Fruit fly (Drosophila melanogaster) whole organism, embryonic: Measurements from ENCODE around the gene CG7810.

Source experiments
- Bdp1 ChIP-seq: fragments of 200-800 bp; sonication (Bioruptor generic); optimal IDR thresholded peaks from 3 replicates; lab custom pipeline; 2016; ENCODE audit warnings: missing biosample characterization, missing genetic modification characterization
- C15 ChIP-seq: fragments of 200-800 bp; sonication (Bioruptor generic); IDR thresholded peaks from 3 replicates; pipeline ENCODE4 v1.3.6; 2022; ENCODE audit warnings: missing biosample characterization, missing genetic modification characterization
- CG10147 ChIP-seq: fragments of 200-800 bp; sonication (Bioruptor generic); optimal IDR thresholded peaks from 2 replicates; lab custom pipeline; 2019; ENCODE audit warnings: missing biosample characterization, mild to moderate bottlenecking, missing genetic modification characterization, moderate library complexity
- CG11504 ChIP-seq: fragments of 200-800 bp; sonication (Bioruptor generic); optimal IDR thresholded peaks from 3 replicates; lab custom pipeline; 2019; ENCODE audit warnings: missing biosample characterization, mild to moderate bottlenecking, missing genetic modification characterization, moderate library complexity
- CG12744 ChIP-seq: fragments of 200-800 bp; sonication (Bioruptor generic); optimal IDR thresholded peaks from 2 replicates; lab custom pipeline; 2016; ENCODE audit warnings: missing biosample characterization, missing genetic modification characterization
- CG14050 ChIP-seq: fragments of 200-800 bp; sonication (Bioruptor generic); IDR thresholded peaks from 3 replicates; pipeline ENCODE4 v1.3.6; 2022; ENCODE audit warnings: missing biosample characterization, missing genetic modification characterization
- CG16813 ChIP-seq: fragments of 200-800 bp; sonication (Bioruptor generic); IDR thresholded peaks from 3 replicates; pipeline ENCODE4 v1.3.6; 2022; ENCODE audit warnings: missing biosample characterization, missing genetic modification characterization; ENCODE audit not compliant: partially characterized antibody
- CG17328 ChIP-seq: fragments of 200-800 bp; sonication (Bioruptor generic); IDR thresholded peaks from 2 replicates; pipeline ENCODE4 v1.3.6; 2022; ENCODE audit warnings: missing biosample characterization, missing genetic modification characterization
- CG1792 ChIP-seq: fragments of 200-800 bp; sonication (Bioruptor generic); optimal IDR thresholded peaks from 2 replicates; lab custom pipeline; 2016; ENCODE audit warnings: missing biosample characterization, missing genetic modification characterization
- CG2129 ChIP-seq: fragments of 200-800 bp; sonication (Bioruptor generic); IDR thresholded peaks from 2 replicates; pipeline ENCODE4 v1.3.6; 2022; ENCODE audit warnings: missing biosample characterization, missing genetic modification characterization; ENCODE audit not compliant: partially characterized antibody
- CG2199 ChIP-seq: fragments of 200-800 bp; sonication (Bioruptor generic); IDR thresholded peaks from 3 replicates; pipeline ENCODE4 v1.3.6; 2022; ENCODE audit warnings: missing biosample characterization, missing genetic modification characterization
- CG3726 ChIP-seq: fragments of 200-800 bp; sonication (Bioruptor generic); IDR thresholded peaks from 3 replicates; pipeline ENCODE4, ENCODE4 v1.3.6; 2022; ENCODE audit warnings: missing biosample characterization, missing genetic modification characterization
- CG4360 ChIP-seq: fragments of 200-800 bp; sonication (Bioruptor generic); IDR thresholded peaks from 2 replicates; pipeline ENCODE4 v1.3.6; 2022; ENCODE audit warnings: missing biosample characterization, missing genetic modification characterization
- CG5180 ChIP-seq: fragments of 200-800 bp; sonication (Bioruptor generic); optimal IDR thresholded peaks from 3 replicates; lab custom pipeline; 2017; ENCODE audit warnings: missing biosample characterization, missing genetic modification characterization, mild to moderate bottlenecking, moderate library complexity, missing genetic modification reagents
- CG6689 ChIP-seq: fragments of 200-800 bp; sonication (Bioruptor generic); IDR thresholded peaks from 2 replicates; pipeline ENCODE4 v1.3.6; 2022; ENCODE audit warnings: missing biosample characterization, missing genetic modification characterization
- CG8290 ChIP-seq, 3 experiments: fragments of 200-800 bp; sonication (Bioruptor generic); optimal IDR thresholded peaks; 2 replicates each; lab custom pipeline; 2016 to 2019; ENCODE audit warnings: missing biosample characterization in 3 of 3, missing genetic modification characterization in 3 of 3, mild to moderate bottlenecking in 2 of 3, moderate library complexity in 1 of 3
- CG8359 ChIP-seq: fragments of 200-800 bp; sonication (Bioruptor generic); optimal IDR thresholded peaks from 2 replicates; lab custom pipeline; 2017; ENCODE audit warnings: missing biosample characterization, mild to moderate bottlenecking, missing genetic modification characterization, borderline replicate concordance
- CG8924 ChIP-seq: fragments of 200-800 bp; optimal IDR thresholded peaks from 3 replicates; lab custom pipeline; 2019; ENCODE audit warnings: missing biosample characterization, mild to moderate bottlenecking, missing genetic modification characterization, moderate library complexity
- CG9215 ChIP-seq: fragments of 200-800 bp; sonication (Bioruptor generic); IDR thresholded peaks from 2 replicates; pipeline ENCODE4 v1.3.6; 2022; ENCODE audit warnings: missing biosample characterization, missing genetic modification characterization
- CoRest ChIP-seq: fragments of 200-800 bp; sonication (Bioruptor generic); optimal IDR thresholded peaks from 3 replicates; lab custom pipeline; 2018; ENCODE audit warnings: missing biosample characterization, mild to moderate bottlenecking, missing genetic modification characterization, moderate library complexity
- CrebB ChIP-seq: fragments of 200-800 bp; sonication (Bioruptor generic); optimal IDR thresholded peaks from 3 replicates; lab custom pipeline; 2018; ENCODE audit warnings: missing biosample characterization, mild to moderate bottlenecking, missing genetic modification characterization
- D19B ChIP-seq: fragments of 200-800 bp; sonication (Bioruptor generic); optimal IDR thresholded peaks from 2 replicates; lab custom pipeline; 2017; ENCODE audit warnings: missing biosample characterization, mild to moderate bottlenecking, missing genetic modification characterization
- Dip3 ChIP-seq: fragments of 200-800 bp; sonication (Bioruptor generic); optimal IDR thresholded peaks from 3 replicates; lab custom pipeline; 2016; ENCODE audit warnings: missing biosample characterization, missing genetic modification characterization
- Fer3 ChIP-seq: fragments of 200-800 bp; sonication (Bioruptor generic); optimal IDR thresholded peaks from 2 replicates; lab custom pipeline; 2018; ENCODE audit warnings: missing biosample characterization, mild to moderate bottlenecking, missing genetic modification characterization, moderate library complexity
- Lim3 ChIP-seq: fragments of 200-800 bp; sonication (Bioruptor generic); IDR thresholded peaks from 2 replicates; pipeline ENCODE4 v1.3.6; 2022; ENCODE audit warnings: missing biosample characterization, missing genetic modification characterization
- Oaz ChIP-seq: fragments of 200-800 bp; sonication (Bioruptor generic); IDR thresholded peaks from 2 replicates; pipeline ENCODE4 v1.3.6; 2022; ENCODE audit warnings: missing biosample characterization, missing genetic modification characterization
- Oli ChIP-seq: fragments of 200-800 bp; sonication (Bioruptor generic); optimal IDR thresholded peaks from 2 replicates; lab custom pipeline; 2018; ENCODE audit warnings: missing biosample characterization, mild to moderate bottlenecking, missing genetic modification characterization, moderate library complexity
- Ravus ChIP-seq: fragments of 200-800 bp; sonication (Bioruptor generic); IDR thresholded peaks from 2 replicates; pipeline ENCODE4 v1.3.6; 2022; ENCODE audit warnings: missing biosample characterization, missing genetic modification characterization
- Rx ChIP-seq: fragments of 200-800 bp; sonication (Bioruptor generic); IDR thresholded peaks from 2 replicates; pipeline ENCODE4 v1.3.6; 2022; ENCODE audit warnings: missing biosample characterization, missing genetic modification characterization
- Six4 ChIP-seq: fragments of 200-800 bp; sonication (Bioruptor generic); optimal IDR thresholded peaks from 2 replicates; lab custom pipeline; 2016; ENCODE audit warnings: missing biosample characterization, missing genetic modification characterization
- al ChIP-seq: fragments of 200-800 bp; sonication (Bioruptor generic); IDR thresholded peaks from 2 replicates; pipeline ENCODE4 v1.3.6; 2022; ENCODE audit warnings: missing biosample characterization, missing genetic modification characterization
- ash1 ChIP-seq: fragments of 200-800 bp; sonication (Bioruptor generic); optimal IDR thresholded peaks from 2 replicates; lab custom pipeline; 2018; ENCODE audit warnings: missing biosample characterization, mild to moderate bottlenecking, missing genetic modification characterization
- az2 ChIP-seq: fragments of 200-800 bp; sonication (Bioruptor generic); optimal IDR thresholded peaks from 3 replicates; lab custom pipeline; 2016; ENCODE audit warnings: missing biosample characterization, missing genetic modification characterization
- btn ChIP-seq: fragments of 200-800 bp; sonication (Bioruptor generic); optimal IDR thresholded peaks from 2 replicates; lab custom pipeline; 2016; ENCODE audit warnings: missing biosample characterization, missing genetic modification characterization
- caup ChIP-seq: fragments of 200-800 bp; sonication (Bioruptor generic); optimal IDR thresholded peaks from 3 replicates; lab custom pipeline; 2017; ENCODE audit warnings: missing biosample characterization, mild to moderate bottlenecking, missing genetic modification characterization, moderate library complexity; ENCODE audit not compliant: severe bottlenecking
- ci ChIP-seq: fragments of 200-800 bp; sonication (Bioruptor generic); IDR thresholded peaks from 3 replicates; pipeline ENCODE4 v1.3.6; 2022; ENCODE audit warnings: missing biosample characterization, missing genetic modification characterization
- dati ChIP-seq: fragments of 200-800 bp; sonication (Bioruptor generic); IDR thresholded peaks from 2 replicates; pipeline ENCODE4 v1.3.6; 2022; ENCODE audit warnings: missing biosample characterization, missing genetic modification characterization
- ewg ChIP-seq: fragments of 200-800 bp; sonication (Bioruptor generic); optimal IDR thresholded peaks from 3 replicates; lab custom pipeline; 2017; ENCODE audit warnings: mild to moderate bottlenecking, missing biosample characterization, missing genetic modification reagents, missing genetic modification characterization
- gfzf ChIP-seq: fragments of 200-800 bp; sonication (Bioruptor generic); optimal IDR thresholded peaks from 2 replicates; lab custom pipeline; 2016; ENCODE audit warnings: missing biosample characterization, mild to moderate bottlenecking, missing genetic modification characterization, moderate library complexity
- gro ChIP-seq: fragments of 200-800 bp; sonication (Bioruptor generic); optimal IDR thresholded peaks from 2 replicates; lab custom pipeline; 2016; ENCODE audit warnings: missing biosample characterization, missing genetic modification characterization
- ham ChIP-seq: fragments of 200-800 bp; sonication (Bioruptor generic); IDR thresholded peaks from 2 replicates; pipeline ENCODE4 v1.3.6; 2022; ENCODE audit warnings: missing biosample characterization, missing genetic modification characterization
- pzg ChIP-seq: fragments of 200-800 bp; sonication (Bioruptor generic); optimal IDR thresholded peaks from 3 replicates; lab custom pipeline; 2018; ENCODE audit warnings: missing biosample characterization, mild to moderate bottlenecking, missing genetic modification characterization, moderate library complexity
- repo ChIP-seq: fragments of 200-800 bp; sonication (Bioruptor generic); optimal IDR thresholded peaks from 2 replicates; lab custom pipeline; 2016; ENCODE audit warnings: missing biosample characterization, missing genetic modification characterization
- schlank ChIP-seq: fragments of 200-800 bp; sonication (Bioruptor generic); optimal IDR thresholded peaks from 2 replicates; lab custom pipeline; 2018; ENCODE audit warnings: missing biosample characterization, mild to moderate bottlenecking, missing genetic modification characterization
- sens-2 ChIP-seq: fragments of 200-800 bp; sonication (Bioruptor generic); IDR thresholded peaks from 2 replicates; pipeline ENCODE4 v1.3.6; 2022; ENCODE audit warnings: missing biosample characterization, missing genetic modification characterization
- sim ChIP-seq: fragments of 200-800 bp; sonication (Bioruptor generic); IDR thresholded peaks from 2 replicates; pipeline ENCODE4 v1.3.6; 2022; ENCODE audit warnings: missing biosample characterization, missing genetic modification characterization
- sob ChIP-seq: fragments of 200-800 bp; sonication (Bioruptor generic); IDR thresholded peaks from 2 replicates; pipeline ENCODE4 v1.3.6; 2022; ENCODE audit warnings: missing biosample characterization, missing genetic modification characterization
- stc ChIP-seq: fragments of 200-800 bp; sonication (Bioruptor generic); IDR thresholded peaks from 2 replicates; pipeline ENCODE4 v1.3.6; 2022; ENCODE audit warnings: missing biosample characterization, missing genetic modification characterization
- twi ChIP-seq: fragments of 200-800 bp; optimal IDR thresholded peaks from 2 replicates; lab custom pipeline; 2019; ENCODE audit warnings: missing biosample characterization, mild to moderate bottlenecking, missing genetic modification characterization, moderate library complexity
- vfl ChIP-seq: fragments of 200-800 bp; sonication (Bioruptor generic); optimal IDR thresholded peaks from 2 replicates; lab custom pipeline; 2016; ENCODE audit warnings: missing biosample characterization, missing genetic modification characterization

CG7810 gene

DNA sequence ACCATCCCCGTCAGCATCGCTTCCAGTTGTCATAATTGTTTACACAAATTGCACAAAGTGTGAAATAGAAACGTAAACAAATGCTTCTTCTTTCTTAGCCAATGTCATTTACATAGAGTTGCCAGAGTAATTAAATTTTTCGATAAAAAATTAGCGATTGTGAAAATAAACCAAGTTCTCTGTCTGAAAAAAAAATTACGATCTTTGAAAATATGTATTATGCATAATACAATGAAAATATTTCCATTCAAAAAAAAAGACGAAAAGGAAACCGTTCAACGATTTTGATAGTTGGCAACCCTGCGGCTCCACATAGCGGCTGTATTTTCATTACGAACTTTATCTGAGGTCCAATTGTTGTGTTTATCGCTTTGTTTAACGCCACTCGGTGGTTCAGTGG lies at the start of gene CG7810, which contains the start of gene CG7806 (continued):
- peak; percentile 63 for TF ChIP-seq sens-2 (GFP tag; lab: Robert Waterston, UW)
- TF ChIP-seq gfzf (GFP tag; lab: Kevin White, UChicago) = peak; percentile 39
- peak; percentile 94 for TF ChIP-seq sob
- peak; percentile 65 for TF ChIP-seq CG8359 (GFP tag; lab: Kevin White, UChicago)
- peak; percentile 71; the same call in 2 of the 3 replicates for TF ChIP-seq C15 (GFP tag; lab: Robert Waterston, UW)
- TF ChIP-seq dati (GFP tag; lab: Robert Waterston, UW) = peak; percentile 72; the same call in 1 of the 2 replicates
- peak; percentile 64 for TF ChIP-seq btn (GFP tag; lab: Kevin White, UChicago)
- peak; percentile 66 for TF ChIP-seq CG5180 (GFP tag; lab: Kevin White, UChicago)
- TF ChIP-seq CG8290 (GFP tag; optimal IDR thresholded peaks at IDR 0.05; lab: Kevin White, UChicago) = peak; percentile 81
- TF ChIP-seq CG8290 (tag; optimal IDR thresholded peaks at IDR 0.05; lab: Kevin White, UChicago) = peak in 1 of 2 experiments; percentile 80
- TF ChIP-seq CG9215 (GFP tag; lab: Robert Waterston, UW) = peak; percentile 69
- TF ChIP-seq CG11504 = no peak
- no peak for TF ChIP-seq D19B (GFP tag; lab: Kevin White, UChicago)
- peak; percentile 88 for TF ChIP-seq CG14050 (GFP tag; lab: Robert Waterston, UW)
- peak; percentile 45 for TF ChIP-seq pzg (GFP tag; lab: Kevin White, UChicago)
- no peak for TF ChIP-seq CG16813 (GFP tag; lab: Robert Waterston, UW)
- TF ChIP-seq ham (GFP tag; lab: Robert Waterston, UW) = no peak; the same call in 1 of the 2 replicates
- peak; percentile 91 for TF ChIP-seq CoRest
- peak; percentile 93 for TF ChIP-seq az2 (GFP tag; lab: Kevin White, UChicago)
- TF ChIP-seq Bdp1 = peak; percentile 72
- peak; percentile 63 for TF ChIP-seq CG1792
- TF ChIP-seq Lim3 = no peak; the same call in 1 of the 2 replicates
- peak; percentile 72; the same call in 1 of the 3 replicates for TF ChIP-seq CG2199 (GFP tag; lab: Robert Waterston, UW)
- peak; percentile 84 for TF ChIP-seq Dip3
- TF ChIP-seq CG4360 = peak; percentile 62
- peak; percentile 97 for TF ChIP-seq ci
- TF ChIP-seq CG2129 (GFP tag; lab: Robert Waterston, UW) = no peak
- TF ChIP-seq CG12744 = peak; percentile 89
- peak; percentile 88 for TF ChIP-seq Oli (tag; lab: Kevin White, UChicago)
- TF ChIP-seq caup (GFP tag; lab: Kevin White, UChicago) = peak; percentile 83
- peak; percentile 74 for TF ChIP-seq twi (tag; lab: Kevin White, UChicago)
- TF ChIP-seq Oaz = peak; percentile 71
- TF ChIP-seq CG3726 = peak; percentile 70; the same call in 2 of the 3 replicates
- peak; percentile 89 for TF ChIP-seq CG8924
- TF ChIP-seq CG17328 (GFP tag; lab: Robert Waterston, UW) = peak; percentile 96
- TF ChIP-seq sim (GFP tag; lab: Robert Waterston, UW) = peak; percentile 88
- no peak for TF ChIP-seq ash1 (GFP tag; lab: Kevin White, UChicago)
- peak; percentile 88 for TF ChIP-seq vfl (GFP tag; lab: Kevin White, UChicago)
- peak; percentile 90 for TF ChIP-seq Fer3 (tag; lab: Kevin White, UChicago)
- peak; percentile 92 for TF ChIP-seq stc (GFP tag; lab: Robert Waterston, UW)
- TF ChIP-seq ewg (GFP tag; lab: Kevin White, UChicago) = peak; percentile 81
- TF ChIP-seq Rx = peak; percentile 77
- TF ChIP-seq schlank (tag; lab: Kevin White, UChicago) = peak; percentile 63
- TF ChIP-seq CrebB (tag; lab: Kevin White, UChicago) = peak; percentile 86
- TF ChIP-seq Ravus (GFP tag; lab: Robert Waterston, UW) = peak; percentile 76
- TF ChIP-seq al (GFP tag; lab: Robert Waterston, UW) = peak; percentile 83
- peak; percentile 73 for TF ChIP-seq gro
- TF ChIP-seq CG6689 (GFP tag; lab: Robert Waterston, UW) = peak; percentile 92
- TF ChIP-seq Six4 = peak; percentile 82
- TF ChIP-seq repo (GFP tag; lab: Kevin White, UChicago) = peak; percentile 75
- peak; percentile 84 for TF ChIP-seq CG10147 (GFP tag; lab: Kevin White, UChicago)
